Worm (Caenorhabditis elegans) whole organism, L3 larva: ENCODE data around the gene C12D5.5.

ENCODE experiments used
- R02D3.7 ChIP-seq: fragments of 150-350 bp; optimal IDR thresholded peaks from 2 replicates; lab custom pipeline; 2014; ENCODE audit warnings: missing biosample characterization, missing genetic modification characterization
- ZK546.5 ChIP-seq: sonication (generic microtip); optimal IDR thresholded peaks from 2 replicates; lab custom pipeline; 2017; ENCODE audit warnings: missing biosample characterization, missing genetic modification characterization
- aly-2 ChIP-seq: fragments of 150-350 bp; optimal IDR thresholded peaks from 2 replicates; lab custom pipeline; 2014; ENCODE audit warnings: missing biosample characterization, missing genetic modification characterization
- ama-1 ChIP-seq: fragments of 150-350 bp; optimal IDR thresholded peaks from 2 replicates; lab custom pipeline; 2018
- ceh-28 ChIP-seq: fragments of 150-350 bp; optimal IDR thresholded peaks from 2 replicates; lab custom pipeline; 2014; ENCODE audit warnings: missing biosample characterization, missing genetic modification reagents, missing genetic modification characterization
- ceh-82 ChIP-seq: fragments of 150-350 bp; optimal IDR thresholded peaks from 2 replicates; lab custom pipeline; 2014; ENCODE audit warnings: missing biosample characterization, missing genetic modification characterization
- ceh-9 ChIP-seq: sonication (generic microtip); optimal IDR thresholded peaks from 2 replicates; lab custom pipeline; 2018; ENCODE audit warnings: missing biosample characterization, missing genetic modification characterization
- daf-12 ChIP-seq: fragments of 150-350 bp; optimal IDR thresholded peaks from 2 replicates; lab custom pipeline; 2014; ENCODE audit warnings: missing biosample characterization, missing genetic modification reagents, missing genetic modification characterization
- egl-27 ChIP-seq: sonication (generic microtip); optimal IDR thresholded peaks from 4 replicates; lab custom pipeline; 2017; ENCODE audit warnings: missing biosample characterization, missing genetic modification reagents, missing genetic modification characterization
- egl-5 ChIP-seq: fragments of 150-350 bp; optimal IDR thresholded peaks from 2 replicates; lab custom pipeline; 2017; ENCODE audit warnings: missing biosample characterization, missing genetic modification reagents, missing genetic modification characterization, inconsistent platforms
- elt-1 ChIP-seq: fragments of 150-350 bp; optimal IDR thresholded peaks from 2 replicates; lab custom pipeline; 2014; ENCODE audit warnings: missing biosample characterization, missing genetic modification characterization
- elt-3 ChIP-seq, 3 experiments: fragments of 150-350 bp in 1 of 3; sonication (generic microtip) in 2 of 3; optimal IDR thresholded peaks; 2 replicates in 2 of 3; 4 replicates in 1 of 3; lab custom pipeline; 2014 to 2017; ENCODE audit warnings: missing biosample characterization in 3 of 3, missing genetic modification characterization in 3 of 3
- eor-1 ChIP-seq, 2 experiments: fragments of 150-350 bp; optimal IDR thresholded peaks; 2 replicates each; lab custom pipeline; 2014 to 2018; ENCODE audit warnings: missing biosample characterization in 2 of 2, missing genetic modification characterization in 2 of 2
- fkh-10 ChIP-seq: sonication (generic microtip); optimal IDR thresholded peaks from 2 replicates; lab custom pipeline; 2017; ENCODE audit warnings: missing biosample characterization, missing genetic modification reagents, missing genetic modification characterization
- fkh-2 ChIP-seq: fragments of 150-350 bp; optimal IDR thresholded peaks from 2 replicates; lab custom pipeline; 2014; ENCODE audit warnings: missing biosample characterization, missing genetic modification reagents, missing genetic modification characterization
- fos-1 ChIP-seq: fragments of 150-350 bp; optimal IDR thresholded peaks from 2 replicates; lab custom pipeline; 2014; ENCODE audit warnings: missing biosample characterization, missing genetic modification characterization
- hmg-11 ChIP-seq: sonication (generic microtip); optimal IDR thresholded peaks from 2 replicates; lab custom pipeline; 2016; ENCODE audit warnings: missing genetic modification characterization, missing compliant biosample characterization
- jun-1 ChIP-seq: fragments of 150-350 bp; optimal IDR thresholded peaks from 2 replicates; lab custom pipeline; 2014; ENCODE audit warnings: missing biosample characterization, missing genetic modification reagents, missing genetic modification characterization
- lin-39 ChIP-seq: fragments of 150-350 bp; optimal IDR thresholded peaks from 2 replicates; lab custom pipeline; 2018; ENCODE audit warnings: missing biosample characterization, missing genetic modification reagents, missing genetic modification characterization
- mdl-1 ChIP-seq: fragments of 150-350 bp; optimal IDR thresholded peaks from 2 replicates; lab custom pipeline; 2014; ENCODE audit warnings: missing biosample characterization, missing genetic modification characterization
- mml-1 ChIP-seq: fragments of 150-350 bp; sonication (generic microtip); optimal IDR thresholded peaks from 3 replicates; lab custom pipeline; 2014; ENCODE audit warnings: missing biosample characterization, missing genetic modification characterization
- nhr-11 ChIP-seq: fragments of 150-350 bp; optimal IDR thresholded peaks from 2 replicates; lab custom pipeline; 2014; ENCODE audit warnings: missing biosample characterization, missing genetic modification characterization
- nhr-12 ChIP-seq: fragments of 150-350 bp; optimal IDR thresholded peaks from 2 replicates; lab custom pipeline; 2014; ENCODE audit warnings: missing biosample characterization, missing genetic modification characterization
- nhr-237 ChIP-seq: fragments of 150-350 bp; optimal IDR thresholded peaks from 2 replicates; lab custom pipeline; 2014; ENCODE audit warnings: missing biosample characterization, missing genetic modification characterization
- nhr-25 ChIP-seq: sonication (generic microtip); optimal IDR thresholded peaks from 2 replicates; lab custom pipeline; 2017; ENCODE audit warnings: missing biosample characterization, missing genetic modification characterization
- nhr-76 ChIP-seq: fragments of 150-350 bp; sonication (generic microtip); optimal IDR thresholded peaks from 5 replicates; lab custom pipeline; 2014; ENCODE audit warnings: missing biosample characterization, missing genetic modification characterization
- nhr-77 ChIP-seq: fragments of 150-350 bp; optimal IDR thresholded peaks from 2 replicates; lab custom pipeline; 2014; ENCODE audit warnings: missing biosample characterization, missing genetic modification characterization
- sea-2 ChIP-seq: fragments of 150-350 bp; sonication (generic microtip); optimal IDR thresholded peaks from 4 replicates; lab custom pipeline; 2014; ENCODE audit warnings: missing biosample characterization, missing genetic modification reagents, missing genetic modification characterization
- skn-1 ChIP-seq: fragments of 150-350 bp; optimal IDR thresholded peaks from 2 replicates; lab custom pipeline; 2014; ENCODE audit warnings: missing biosample characterization, missing genetic modification characterization
- snpc-4 ChIP-seq: fragments of 150-350 bp; optimal IDR thresholded peaks from 2 replicates; lab custom pipeline; 2014; ENCODE audit warnings: missing biosample characterization, missing genetic modification characterization
- tbx-2 ChIP-seq: sonication (generic microtip); optimal IDR thresholded peaks from 2 replicates; lab custom pipeline; 2016; ENCODE audit warnings: mild to moderate bottlenecking, missing genetic modification characterization, missing compliant biosample characterization
- unc-62 ChIP-seq: fragments of 150-350 bp; sonication (generic microtip); optimal IDR thresholded peaks from 4 replicates; lab custom pipeline; 2014; ENCODE audit warnings: missing biosample characterization, missing genetic modification reagents, missing genetic modification characterization
- zag-1 ChIP-seq: fragments of 150-350 bp; optimal IDR thresholded peaks from 2 replicates; lab custom pipeline; 2014; ENCODE audit warnings: missing biosample characterization, missing genetic modification characterization
- ztf-11 ChIP-seq: fragments of 150-350 bp; optimal IDR thresholded peaks from 2 replicates; lab custom pipeline; 2014; ENCODE audit warnings: missing biosample characterization, missing genetic modification characterization
- ztf-4 ChIP-seq: fragments of 150-350 bp; optimal IDR thresholded peaks from 2 replicates; lab custom pipeline; 2014; ENCODE audit warnings: missing biosample characterization, missing genetic modification characterization

The C12D5.5 gene

DNA sequence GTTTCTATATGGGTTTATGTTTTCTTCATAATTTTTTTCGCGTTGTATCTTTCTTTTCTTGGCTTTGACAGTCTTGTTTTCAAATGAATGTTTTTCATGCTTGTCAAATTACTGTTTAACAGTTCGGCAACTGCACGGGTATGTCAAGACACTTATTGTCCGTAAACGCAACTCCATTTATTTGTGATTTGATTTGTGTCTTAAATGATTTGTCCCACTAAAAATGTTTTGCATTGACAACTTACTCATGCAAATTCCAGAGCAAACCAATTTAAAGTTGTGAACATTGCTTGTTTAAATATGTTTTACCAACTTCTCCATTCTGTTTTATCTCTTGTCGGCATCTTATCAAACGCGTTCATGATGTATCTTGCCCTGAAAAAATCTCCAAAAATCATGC lies 36.3 kb upstream of the C12D5.5 start, which contains the start of gene srd-25:
Gene srd-25, plus strand, starts transcription at position 301 of the 400 bp plus-strand sequence.
- no peak for TF ChIP-seq fos-1 (tag; lab: Kevin White, UChicago)
- TF ChIP-seq elt-1 (tag; lab: Kevin White, UChicago), result no peak
- no peak for TF ChIP-seq nhr-12 (tag; lab: Kevin White, UChicago)
- TF ChIP-seq ztf-4 (tag; lab: Kevin White, UChicago), result no peak
- TF ChIP-seq ZK546.5 (tag; lab: Kevin White, UChicago), result no peak
- no peak for TF ChIP-seq tbx-2 (tag; lab: Kevin White, UChicago)
- TF ChIP-seq hmg-11, result no peak
- TF ChIP-seq lin-39 (tag; lab: Kevin White, UChicago), result no peak
- no peak for TF ChIP-seq nhr-77 (tag; lab: Kevin White, UChicago)
- TF ChIP-seq nhr-76 (tag; lab: Kevin White, UChicago), result no peak
- TF ChIP-seq ceh-9, result no peak
- no peak for TF ChIP-seq nhr-237 (tag; lab: Kevin White, UChicago)
- TF ChIP-seq nhr-25 (tag; lab: Kevin White, UChicago), result no peak
- no peak for TF ChIP-seq fkh-2 (tag; lab: Kevin White, UChicago)
- no peak for TF ChIP-seq sea-2 (GFP tag; lab: Kevin White, UChicago)
- TF ChIP-seq nhr-11 (tag; lab: Kevin White, UChicago), result no peak
- TF ChIP-seq egl-5 (tag; lab: Kevin White, UChicago), result no peak

DNA sequence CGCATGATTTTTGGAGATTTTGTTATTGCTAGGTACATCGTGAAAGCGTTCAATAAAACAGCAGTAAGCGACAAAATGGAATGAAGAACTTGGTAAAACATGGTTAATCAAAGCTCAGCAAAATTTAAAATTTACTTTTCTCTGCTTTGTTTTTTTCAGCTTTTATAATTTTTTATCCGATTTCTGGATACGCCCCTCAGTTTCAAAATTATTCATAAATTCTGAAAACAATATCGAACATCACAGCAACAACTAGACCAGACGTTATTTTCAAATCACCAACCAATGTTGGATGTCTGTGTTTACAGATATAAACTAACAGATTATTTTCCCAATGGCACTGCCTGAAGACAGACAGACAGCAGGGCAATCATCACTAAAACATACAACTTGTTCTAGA lies 33.4 kb upstream of the C12D5.5 start, which contains the start of gene srd-31:
Gene srd-31, minus strand, starts transcription at position 101 of the 400 bp plus-strand sequence.
- TF ChIP-seq snpc-4 (tag; lab: Kevin White, UChicago) (no peak), zag-1 (no peak), ceh-9 (no peak), egl-27 (tag; lab: Kevin White, UChicago) (no peak), nhr-12 (tag; lab: Kevin White, UChicago) (no peak), ama-1 (lab: Kevin White, UChicago) (no peak), lin-39 (tag; lab: Kevin White, UChicago) (no peak), R02D3.7 (tag; lab: Kevin White, UChicago) (no peak), nhr-76 (tag; lab: Kevin White, UChicago) (no peak), skn-1 (tag; lab: Kevin White, UChicago) (no peak), ceh-28 (no peak)

DNA sequence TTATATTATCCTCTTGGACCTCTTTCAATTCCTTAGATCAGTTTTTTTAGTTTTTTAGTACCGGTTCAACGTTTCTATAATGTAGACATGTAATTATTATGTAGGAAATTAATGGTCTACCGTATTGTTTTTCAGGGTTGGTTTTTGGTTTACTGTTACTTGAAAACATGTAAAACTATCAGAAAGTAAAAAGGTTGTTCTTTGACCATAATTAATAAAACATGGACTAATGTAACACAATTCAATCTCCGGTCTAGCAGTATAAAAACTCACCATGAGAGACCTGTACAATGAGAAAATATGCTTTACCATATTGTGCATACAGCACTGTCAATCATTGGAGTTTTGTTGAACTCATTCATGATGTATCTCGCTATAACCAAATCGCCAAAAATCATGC lies 32.6 kb upstream of the C12D5.5 start, which contains the start of gene srd-29:
Gene srd-29, plus strand, starts transcription at position 301 of the 400 bp plus-strand sequence.
- no peak for TF ChIP-seq ceh-9

DNA sequence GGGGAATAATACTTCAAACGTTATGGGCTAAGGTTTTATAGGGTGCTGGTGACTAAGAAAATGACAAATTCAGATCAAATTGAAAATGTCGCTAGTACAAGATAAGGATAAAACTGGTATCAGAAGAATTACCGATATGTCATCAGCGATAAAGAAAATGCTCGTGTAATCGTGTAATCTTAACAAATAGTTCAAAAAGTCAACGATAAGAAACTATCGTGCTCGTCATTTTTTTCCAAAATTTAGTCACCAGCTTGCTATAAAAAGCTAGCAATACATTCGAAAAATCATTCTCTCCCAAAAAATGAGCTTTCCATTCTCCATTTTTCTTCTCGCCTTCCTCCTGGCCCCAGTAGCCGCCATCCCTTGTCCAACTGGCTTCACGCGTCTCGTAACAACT lies 30.2 kb upstream of the C12D5.5 start, which contains the start of gene clec-45:
Gene clec-45, plus strand, starts transcription at position 301 of the 400 bp plus-strand sequence.
- TF ChIP-seq nhr-25 (tag; lab: Kevin White, UChicago), result no peak
- no peak for TF ChIP-seq hmg-11
- no peak for TF ChIP-seq nhr-77 (tag; lab: Kevin White, UChicago)
- TF ChIP-seq nhr-12 (tag; lab: Kevin White, UChicago), result no peak
- no peak for TF ChIP-seq R02D3.7 (tag; lab: Kevin White, UChicago)
- no peak for TF ChIP-seq aly-2 (tag; lab: Kevin White, UChicago)
- TF ChIP-seq ceh-9, result no peak
- TF ChIP-seq fkh-2 (tag; lab: Kevin White, UChicago), result no peak
- TF ChIP-seq, all 47 proteins: peak for 0

DNA sequence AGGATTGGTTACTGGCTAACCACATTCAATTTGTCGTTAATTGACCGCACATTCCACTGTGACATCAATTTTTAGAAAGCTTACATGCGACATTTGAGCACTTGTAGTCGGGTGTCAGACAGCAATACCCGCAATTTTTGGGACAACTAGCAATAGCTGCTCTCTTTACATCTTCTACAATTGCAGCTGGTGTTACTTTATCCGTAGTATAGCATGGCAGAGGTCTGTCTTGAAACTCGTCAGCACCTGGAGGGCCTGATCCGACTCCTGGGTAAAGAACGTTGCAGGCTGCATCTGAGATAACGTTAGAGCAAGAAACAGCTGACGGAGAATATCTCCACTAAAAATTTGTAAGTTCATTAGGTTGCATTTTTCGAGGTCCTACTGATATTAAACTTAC lies 28.7 kb upstream of the C12D5.5 start:
- TF ChIP-seq elt-3 (tag; optimal IDR thresholded peaks at IDR 0.05; lab: Kevin White, UChicago) (no peak), ztf-4 (tag; lab: Kevin White, UChicago) (no peak), jun-1 (tag; lab: Kevin White, UChicago) (no peak), nhr-25 (tag; lab: Kevin White, UChicago) (no peak), nhr-77 (tag; lab: Kevin White, UChicago) (no peak), mdl-1 (tag; lab: Kevin White, UChicago) (no peak)

DNA sequence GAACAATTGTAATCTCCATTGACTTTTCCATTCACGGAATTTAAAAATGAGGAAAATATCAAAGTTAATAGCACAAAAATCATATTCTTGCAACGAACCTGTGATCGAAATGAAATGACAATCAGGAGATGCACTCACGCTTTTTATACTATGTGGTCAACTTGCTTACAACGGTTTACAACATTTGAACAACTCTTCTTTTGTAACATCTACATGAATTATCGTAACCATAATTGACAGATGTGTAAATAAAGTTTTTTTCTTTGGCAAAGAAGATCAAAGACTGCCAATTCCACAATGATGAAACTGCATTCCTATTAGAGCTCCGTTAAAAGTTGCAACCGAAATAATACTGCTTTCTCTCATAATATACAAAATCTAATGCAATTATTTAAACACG lies 28.3 kb upstream of the C12D5.5 start, which contains the start of gene F07C4.10:
Gene F07C4.10, minus strand, starts transcription at position 101 of the 400 bp plus-strand sequence.
- TF ChIP-seq elt-3 (tag; optimal IDR thresholded peaks at IDR 0.05; lab: Kevin White, UChicago), result no peak
- TF ChIP-seq eor-1 (tag; optimal IDR thresholded peaks at IDR 0.05; lab: Kevin White, UChicago), result no peak
- TF ChIP-seq aly-2 (tag; lab: Kevin White, UChicago), result no peak
- TF ChIP-seq jun-1 (tag; lab: Kevin White, UChicago), result no peak
- TF ChIP-seq ceh-82, result no peak
- TF ChIP-seq R02D3.7 (tag; lab: Kevin White, UChicago), result no peak
- TF ChIP-seq ztf-4 (tag; lab: Kevin White, UChicago), result no peak
- no peak for TF ChIP-seq ztf-11 (tag; lab: Kevin White, UChicago)
- no peak for TF ChIP-seq hmg-11
- no peak for TF ChIP-seq lin-39 (tag; lab: Kevin White, UChicago)
- no peak for TF ChIP-seq mml-1
- no peak for TF ChIP-seq fkh-2 (tag; lab: Kevin White, UChicago)
- TF ChIP-seq ZK546.5 (tag; lab: Kevin White, UChicago), result no peak
- no peak for TF ChIP-seq egl-5 (tag; lab: Kevin White, UChicago)
- TF ChIP-seq fkh-10, result no peak
- no peak for TF ChIP-seq daf-12 (tag; lab: Kevin White, UChicago)
- no peak for TF ChIP-seq unc-62 (GFP tag; lab: Kevin White, UChicago)
- no peak for TF ChIP-seq elt-1 (tag; lab: Kevin White, UChicago)
